Worm (Caenorhabditis elegans) whole organism, mixed stage, embryonic: ENCODE data around the gene Y56A3A.30.

Experiments
- lin-13 ChIP-seq: fragments of 150-350 bp; optimal IDR thresholded peaks from 2 replicates; lab custom pipeline; 2014; ENCODE audit warnings: missing biosample characterization, missing genetic modification characterization
- nhr-12 ChIP-seq: fragments of 150-350 bp; optimal IDR thresholded peaks from 2 replicates; lab custom pipeline; 2014; ENCODE audit warnings: missing biosample characterization, missing genetic modification characterization
- nhr-76 ChIP-seq: sonication (generic microtip); optimal IDR thresholded peaks from 2 replicates; lab custom pipeline; 2017; ENCODE audit warnings: missing biosample characterization, missing genetic modification characterization
- unc-62 ChIP-seq: fragments of 150-350 bp; optimal IDR thresholded peaks from 2 replicates; lab custom pipeline; 2014; ENCODE audit warnings: missing biosample characterization, missing genetic modification reagents, missing genetic modification characterization

ce11 chrIII:12013718-12014117 is 34.9 kb upstream of the Y56A3A.30 start:
- TF ChIP-seq nhr-76 (tag; lab: Kevin White, UChicago) (no peak), lin-13 (tag; lab: Kevin White, UChicago) (no peak), unc-62 (GFP tag; lab: Kevin White, UChicago) (no peak), nhr-12 (no peak)
